Worm (Caenorhabditis elegans): ENCODE data around the gene Y49E10.16.

DNA sequence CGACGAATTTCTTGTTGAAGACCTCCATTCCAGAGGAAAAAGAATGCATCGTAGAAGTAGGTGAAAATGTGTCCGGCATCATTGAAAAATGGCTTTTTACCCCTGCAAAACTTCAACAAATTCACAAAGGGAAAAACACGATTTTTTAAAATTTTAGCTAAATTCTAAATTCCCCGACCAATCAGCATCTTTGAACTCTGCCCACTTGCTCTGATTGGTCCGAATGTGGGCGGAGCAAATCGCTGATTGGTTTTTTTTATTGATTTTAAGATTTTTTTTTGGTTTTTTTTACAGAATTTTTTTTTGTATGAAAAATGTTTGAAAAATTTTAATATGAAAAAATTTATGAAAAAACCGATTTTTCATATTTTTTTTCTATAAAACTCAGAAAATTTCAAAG lies 13.6 kb downstream of the Y49E10.16 start:
- TF ChIP-seq T22C8.4 (GFP tag; IDR thresholded peaks at IDR 0.05), result no peak
- TF ChIP-seq ref-1 (GFP tag; conservative IDR thresholded peaks at IDR 0.05), result no peak
- no peak for TF ChIP-seq cog-1 (tag; optimal IDR thresholded peaks at IDR 0.05)
- TF ChIP-seq tab-1 (GFP tag; IDR thresholded peaks at IDR 0.05), result no peak
- no peak for TF ChIP-seq flt-1 (GFP tag; IDR thresholded peaks at IDR 0.05)
- TF ChIP-seq med-1 (GFP tag; optimal IDR thresholded peaks at IDR 0.05; ENCODE audit: insufficient read depth), result no peak
- TF ChIP-seq ztf-23 (GFP tag; IDR thresholded peaks at IDR 0.05), result no peak

Data from whole organism, midembryonic.